Fruit fly (Drosophila melanogaster): ENCODE data around the gene Pxt.

Gene Pxt

DNA sequence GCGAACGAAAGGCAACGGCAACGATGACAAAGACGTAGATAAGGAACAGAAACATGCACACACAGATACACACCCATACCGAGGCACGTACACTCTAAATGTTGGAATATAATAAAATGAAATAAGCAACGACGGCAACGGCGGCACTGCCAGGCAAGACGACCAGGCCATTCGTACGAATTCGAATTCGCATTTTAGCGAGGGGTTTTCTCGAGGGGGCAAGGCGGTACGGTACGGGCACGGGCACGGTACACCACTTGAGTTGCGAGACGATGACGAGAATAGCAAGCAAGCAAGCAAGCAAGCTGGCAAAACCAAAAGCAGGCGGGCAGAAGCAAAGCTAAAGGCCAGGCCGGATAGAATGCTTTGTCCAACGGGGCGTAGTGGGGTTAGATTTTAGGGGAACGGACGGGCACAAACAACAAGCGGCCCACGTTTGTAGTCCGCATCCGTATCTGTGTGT is 18.1 kb upstream of the Pxt start (continued):
- no peak for TF ChIP-seq CG18011 (GFP tag; optimal IDR thresholded peaks at IDR 0.05)
- no peak for TF ChIP-seq Mrtf (GFP tag; IDR thresholded peaks at IDR 0.05)
- no peak for TF ChIP-seq sisA (GFP tag; IDR thresholded peaks at IDR 0.05)
- TF ChIP-seq sd (tag; optimal IDR thresholded peaks at IDR 0.05): no peak
- TF ChIP-seq dpn (GFP tag; optimal IDR thresholded peaks at IDR 0.05): no peak
- TF ChIP-seq mirr (GFP tag; optimal IDR thresholded peaks at IDR 0.05): no peak
- no peak for TF ChIP-seq CG1832 (GFP tag; optimal IDR thresholded peaks at IDR 0.05)
- peak; percentile 91 for TF ChIP-seq cwo (GFP tag; optimal IDR thresholded peaks at IDR 0.05)
- TF ChIP-seq ken (GFP tag; IDR thresholded peaks at IDR 0.05): no peak
- no peak for TF ChIP-seq CG30431 (GFP tag; optimal IDR thresholded peaks at IDR 0.05)
- TF ChIP-seq pzg (GFP tag; optimal IDR thresholded peaks at IDR 0.05): peak; percentile 10
- TF ChIP-seq ro (GFP tag; IDR thresholded peaks at IDR 0.05): no peak
- TF ChIP-seq en (GFP tag; optimal IDR thresholded peaks at IDR 0.05): no peak
- TF ChIP-seq Opbp (GFP tag; IDR thresholded peaks at IDR 0.05; ENCODE audit: partially characterized antibody): 0 out of 3 replicates have a peak, but pooled peaks have one; percentile 1
- no peak for TF ChIP-seq bbx (GFP tag; IDR thresholded peaks at IDR 0.05; ENCODE audit: partially characterized antibody)
- TF ChIP-seq C15 (GFP tag; IDR thresholded peaks at IDR 0.05): no peak
- no peak for TF ChIP-seq da (GFP tag; optimal IDR thresholded peaks at IDR 0.05)
- TF ChIP-seq otp (GFP tag; IDR thresholded peaks at IDR 0.05): no peak
- TF ChIP-seq Sox102F (GFP tag; optimal IDR thresholded peaks at IDR 0.05): no peak
- TF ChIP-seq Xrp1 (GFP tag; IDR thresholded peaks at IDR 0.05): no peak
- TF ChIP-seq CG10209 (GFP tag; optimal IDR thresholded peaks at IDR 0.05): no peak
- no peak for TF ChIP-seq CG10654 (GFP tag; optimal IDR thresholded peaks at IDR 0.05)
- TF ChIP-seq bigmax (GFP tag; optimal IDR thresholded peaks at IDR 0.05): no peak
- TF ChIP-seq Dip2 (GFP tag; IDR thresholded peaks at IDR 0.05): no peak
- no peak for TF ChIP-seq Abd-B (GFP tag; optimal IDR thresholded peaks at IDR 0.05)
- no peak for TF ChIP-seq D (optimal IDR thresholded peaks at IDR 0.05)
- TF ChIP-seq D (GFP tag; optimal IDR thresholded peaks at IDR 0.05): no peak
- TF ChIP-seq prd (optimal IDR thresholded peaks at IDR 0.05): no peak
- no peak for TF ChIP-seq prd (GFP tag; IDR thresholded peaks at IDR 0.05)
- TF ChIP-seq pita (GFP tag; optimal IDR thresholded peaks at IDR 0.05): no peak
- TF ChIP-seq fu2 (GFP tag; optimal IDR thresholded peaks at IDR 0.05): no peak
- peak; percentile 13 for TF ChIP-seq grau (tag; optimal IDR thresholded peaks at IDR 0.05)
- TF ChIP-seq CHES-1-like (GFP tag; optimal IDR thresholded peaks at IDR 0.05): no peak
- no peak for TF ChIP-seq vvl (GFP tag; IDR thresholded peaks at IDR 0.05)
- TF ChIP-seq mld (GFP tag; IDR thresholded peaks at IDR 0.05; ENCODE audit: partially characterized antibody): no peak
- TF ChIP-seq Awh (GFP tag; IDR thresholded peaks at IDR 0.05): peak; percentile 37; the same call in 1 of the 2 replicates
- TF ChIP-seq CG18764 (GFP tag; optimal IDR thresholded peaks at IDR 0.05): no peak
- TF ChIP-seq CG17186 (GFP tag; optimal IDR thresholded peaks at IDR 0.05): no peak
- no peak for TF ChIP-seq exex (tag; optimal IDR thresholded peaks at IDR 0.05)
- peak; percentile 12; the same call in 1 of the 2 replicates for TF ChIP-seq CG13287 (GFP tag; IDR thresholded peaks at IDR 0.05; ENCODE audit: partially characterized antibody)
- peak; percentile 83 for TF ChIP-seq sens (GFP tag)
- no peak for TF ChIP-seq CG12155 (GFP tag; optimal IDR thresholded peaks at IDR 0.05)
- TF ChIP-seq cg (GFP tag; optimal IDR thresholded peaks at IDR 0.05): peak; percentile 76
- no peak for TF ChIP-seq vfl (GFP tag; optimal IDR thresholded peaks at IDR 0.05)
- TF ChIP-seq CG6175 (GFP tag; IDR thresholded peaks at IDR 0.05): no peak
- TF ChIP-seq h (optimal IDR thresholded peaks at IDR 0.05): no peak
- no peak for TF ChIP-seq CG14667 (GFP tag; IDR thresholded peaks at IDR 0.05)
- TF ChIP-seq Ada2b (GFP tag; IDR thresholded peaks at IDR 0.05): no peak
- TF ChIP-seq trem (tag; optimal IDR thresholded peaks at IDR 0.05): no peak
- TF ChIP-seq tgo (GFP tag; IDR thresholded peaks at IDR 0.05): no peak
- no peak for TF ChIP-seq peb (GFP tag; IDR thresholded peaks at IDR 0.05)
- TF ChIP-seq CG34224 (GFP tag; IDR thresholded peaks at IDR 0.05; ENCODE audit: partially characterized antibody): peak; percentile 47; the same call in 1 of the 3 replicates

Data from whole organism, embryonic.